Worm (Caenorhabditis elegans) whole organism, L1 larva: ENCODE measurements around the gene F46H5.7.

Experiments
- C16A3.4 ChIP-seq: fragments of 150-350 bp; optimal IDR thresholded peaks from 2 replicates; lab custom pipeline; 2014; ENCODE audit warnings: missing biosample characterization, missing genetic modification characterization
- F16B12.6 ChIP-seq: fragments of 150-350 bp; optimal IDR thresholded peaks from 2 replicates; lab custom pipeline; 2014; ENCODE audit warnings: missing biosample characterization, missing genetic modification characterization
- aha-1 ChIP-seq: fragments of 150-350 bp; optimal IDR thresholded peaks from 2 replicates; lab custom pipeline; 2014; ENCODE audit warnings: missing biosample characterization, missing genetic modification characterization
- alr-1 ChIP-seq: fragments of 200-800 bp; sonication (Bioruptor generic); optimal IDR thresholded peaks from 2 replicates; lab custom pipeline; 2018; ENCODE audit warnings: borderline replicate concordance, mild to moderate bottlenecking, missing genetic modification characterization, missing compliant biosample characterization
- aly-2 ChIP-seq: fragments of 150-350 bp; optimal IDR thresholded peaks from 2 replicates; lab custom pipeline; 2014; ENCODE audit warnings: missing biosample characterization, missing genetic modification characterization
- blmp-1 ChIP-seq: fragments of 150-350 bp; optimal IDR thresholded peaks from 2 replicates; lab custom pipeline; 2014; ENCODE audit warnings: missing biosample characterization, missing genetic modification characterization
- ceh-82 ChIP-seq, 3 experiments: fragments of 150-350 bp in 1 of 3; sonication (generic microtip) in 2 of 3; optimal IDR thresholded peaks; 2 replicates each; lab custom pipeline; 2014 to 2017; ENCODE audit warnings: missing biosample characterization in 3 of 3, missing genetic modification characterization in 3 of 3
- ceh-88 ChIP-seq: fragments of 200-800 bp; sonication (Bioruptor generic); IDR thresholded peaks from 2 replicates; pipeline ENCODE4 v1.3.6; 2022; ENCODE audit warnings: missing genetic modification characterization, missing compliant biosample characterization
- dpl-1 ChIP-seq, 3 experiments: fragments of 150-350 bp in 2 of 3; sonication (generic microtip) in 1 of 3; optimal IDR thresholded peaks; 2 replicates each; lab custom pipeline; 2014 to 2017; ENCODE audit warnings: missing biosample characterization in 3 of 3, missing genetic modification characterization in 3 of 3, missing genetic modification reagents in 3 of 3
- efl-1 ChIP-seq, 4 experiments: fragments of 150-350 bp; optimal IDR thresholded peaks in 3 of 4; peaks in 1 of 4; 1 replicate in 1 of 4; 2 replicates in 3 of 4; lab custom pipeline; 2014; ENCODE audit warnings: missing biosample characterization in 2 of 4, missing genetic modification characterization in 2 of 4, missing genetic modification reagents in 2 of 4
- efl-3 ChIP-seq: fragments of 200-800 bp; sonication (Bioruptor generic); optimal IDR thresholded peaks from 2 replicates; lab custom pipeline; 2018; ENCODE audit warnings: mild to moderate bottlenecking, missing genetic modification characterization, missing compliant biosample characterization
- egl-13 ChIP-seq: sonication (generic microtip); optimal IDR thresholded peaks from 2 replicates; lab custom pipeline; 2016; ENCODE audit warnings: missing genotype, missing genetic modification reagents, missing genetic modification characterization, missing compliant biosample characterization
- egl-27 ChIP-seq, 2 experiments: fragments of 150-350 bp in 1 of 2; sonication (generic microtip); optimal IDR thresholded peaks; 3 replicates each; lab custom pipeline; 2017 to 2018; ENCODE audit warnings: missing biosample characterization in 2 of 2, missing genetic modification characterization in 2 of 2, missing genetic modification reagents in 2 of 2
- elt-2 ChIP-seq: sonication (generic microtip); optimal IDR thresholded peaks from 2 replicates; lab custom pipeline; 2016; ENCODE audit warnings: missing genetic modification characterization, mild to moderate bottlenecking, inconsistent platforms, missing compliant biosample characterization, missing genetic modification reagents
- elt-3 ChIP-seq, 6 experiments: fragments of 150-350 bp in 1 of 6; sonication (generic microtip); optimal IDR thresholded peaks; 2 replicates each; lab custom pipeline; 2017 to 2018; ENCODE audit warnings: missing biosample characterization in 6 of 6, missing genetic modification characterization in 6 of 6, inconsistent platforms in 1 of 6
- grh-1 ChIP-seq: fragments of 200-800 bp; sonication (Bioruptor generic); IDR thresholded peaks from 2 replicates; pipeline ENCODE4 v1.3.6; 2022; ENCODE audit warnings: missing genetic modification reagents, missing genetic modification characterization, missing compliant biosample characterization
- hlh-4 ChIP-seq: sonication (generic microtip); optimal IDR thresholded peaks from 2 replicates; lab custom pipeline; 2016; ENCODE audit warnings: mild to moderate bottlenecking, missing genetic modification characterization, missing compliant biosample characterization
- hpl-2 ChIP-seq: fragments of 150-350 bp; optimal IDR thresholded peaks from 2 replicates; lab custom pipeline; 2014; ENCODE audit warnings: missing biosample characterization, missing genetic modification reagents, missing genetic modification characterization
- isw-1 ChIP-seq: fragments of 200-800 bp; sonication (Bioruptor generic); IDR thresholded peaks from 2 replicates; pipeline ENCODE4 v1.3.6; 2022; ENCODE audit warnings: missing genetic modification characterization, missing compliant biosample characterization
- jun-1 ChIP-seq: fragments of 150-350 bp; optimal IDR thresholded peaks from 2 replicates; lab custom pipeline; 2014; ENCODE audit warnings: missing biosample characterization, missing genetic modification reagents, missing genetic modification characterization
- lin-13 ChIP-seq: fragments of 150-350 bp; optimal IDR thresholded peaks from 2 replicates; lab custom pipeline; 2014; ENCODE audit warnings: missing biosample characterization, missing genetic modification reagents, missing genetic modification characterization
- lin-14 ChIP-seq: fragments of 200-800 bp; sonication (Bioruptor generic); optimal IDR thresholded peaks from 2 replicates; lab custom pipeline; 2018; ENCODE audit warnings: mild to moderate bottlenecking, missing genetic modification characterization, moderate library complexity, missing compliant biosample characterization
- lin-15B ChIP-seq: fragments of 150-350 bp; sonication (generic microtip); optimal IDR thresholded peaks from 3 replicates; lab custom pipeline; 2014; ENCODE audit warnings: missing biosample characterization, missing genetic modification characterization
- lin-35 ChIP-seq, 2 experiments: fragments of 150-350 bp; optimal IDR thresholded peaks; 2 replicates each; lab custom pipeline; 2014; ENCODE audit warnings: missing biosample characterization in 2 of 2, missing genetic modification characterization in 2 of 2, missing genetic modification reagents in 2 of 2
- lsy-2 ChIP-seq, 2 experiments: fragments of 150-350 bp; optimal IDR thresholded peaks; 2 replicates each; lab custom pipeline; 2014; ENCODE audit warnings: missing biosample characterization in 2 of 2, missing genetic modification characterization in 2 of 2
- mab-9 ChIP-seq: fragments of 200-800 bp; sonication (Bioruptor generic); IDR thresholded peaks from 2 replicates; pipeline ENCODE4 v1.3.6; 2022; ENCODE audit warnings: missing genetic modification reagents, missing genetic modification characterization, missing compliant biosample characterization
- mep-1 ChIP-seq: fragments of 150-350 bp; optimal IDR thresholded peaks from 2 replicates; lab custom pipeline; 2014; ENCODE audit warnings: missing biosample characterization, missing genetic modification characterization
- nhr-12 ChIP-seq: sonication (generic microtip); optimal IDR thresholded peaks from 2 replicates; lab custom pipeline; 2017; ENCODE audit warnings: missing biosample characterization, missing genetic modification characterization
- nhr-19 ChIP-seq: fragments of 200-800 bp; sonication (Bioruptor generic); conservative IDR thresholded peaks from 2 replicates; pipeline ENCODE4 v1.3.6; 2022; ENCODE audit warnings: missing genetic modification characterization, missing compliant biosample characterization
- nhr-20 ChIP-seq: sonication (generic microtip); optimal IDR thresholded peaks from 2 replicates; lab custom pipeline; 2016; ENCODE audit warnings: mild to moderate bottlenecking, missing genetic modification characterization, missing compliant biosample characterization
- nhr-237 ChIP-seq: fragments of 150-350 bp; optimal IDR thresholded peaks from 2 replicates; lab custom pipeline; 2014; ENCODE audit warnings: missing biosample characterization, missing genetic modification characterization
- nhr-47 ChIP-seq: sonication (generic microtip); optimal IDR thresholded peaks from 2 replicates; lab custom pipeline; 2016; ENCODE audit warnings: mild to moderate bottlenecking, missing genetic modification characterization, moderate library complexity, missing compliant biosample characterization
- nhr-71 ChIP-seq: sonication (generic microtip); optimal IDR thresholded peaks from 2 replicates; lab custom pipeline; 2016; ENCODE audit warnings: mild to moderate bottlenecking, missing genetic modification characterization, moderate library complexity, missing compliant biosample characterization
- nhr-76 ChIP-seq: sonication (generic microtip); optimal IDR thresholded peaks from 2 replicates; lab custom pipeline; 2017; ENCODE audit warnings: missing biosample characterization, missing genetic modification characterization
- nhr-77 ChIP-seq: fragments of 150-350 bp; optimal IDR thresholded peaks from 2 replicates; lab custom pipeline; 2014; ENCODE audit warnings: missing biosample characterization, missing genetic modification characterization
- nhr-85 ChIP-seq: sonication (generic microtip); peaks from one replicate; lab custom pipeline; 2016; ENCODE audit warnings: missing genetic modification characterization, inconsistent platforms, missing compliant biosample characterization
- nhr-90 ChIP-seq: sonication (generic microtip); optimal IDR thresholded peaks from 2 replicates; lab custom pipeline; 2016; ENCODE audit warnings: mild to moderate bottlenecking, missing genetic modification characterization, missing compliant biosample characterization; ENCODE audit not compliant: poor library complexity
- pax-3 ChIP-seq: fragments of 200-800 bp; sonication (Bioruptor generic); optimal IDR thresholded peaks from 2 replicates; lab custom pipeline; 2018; ENCODE audit warnings: mild to moderate bottlenecking, missing genetic modification characterization, moderate library complexity, missing compliant biosample characterization
- pqm-1 ChIP-seq: sonication (generic microtip); optimal IDR thresholded peaks from 3 replicates; lab custom pipeline; 2017; ENCODE audit warnings: missing biosample characterization, missing genetic modification characterization
- rnt-1 ChIP-seq: sonication (generic microtip); optimal IDR thresholded peaks from 2 replicates; lab custom pipeline; 2016; ENCODE audit warnings: mild to moderate bottlenecking, missing genetic modification characterization, moderate library complexity, missing compliant biosample characterization
- snu-23 ChIP-seq: sonication (generic microtip); optimal IDR thresholded peaks from 2 replicates; lab custom pipeline; 2016; ENCODE audit warnings: missing genetic modification characterization, missing compliant biosample characterization
- swsn-7 ChIP-seq: sonication (generic microtip); optimal IDR thresholded peaks from 2 replicates; lab custom pipeline; 2016; ENCODE audit warnings: missing genetic modification characterization, missing compliant biosample characterization
- tbx-2 ChIP-seq: sonication (generic microtip); optimal IDR thresholded peaks from 2 replicates; lab custom pipeline; 2016; ENCODE audit warnings: missing genetic modification characterization, missing compliant biosample characterization
- tlp-1 ChIP-seq: fragments of 150-350 bp; optimal IDR thresholded peaks from 2 replicates; lab custom pipeline; 2014; ENCODE audit warnings: missing biosample characterization, missing genetic modification characterization
- unc-130 ChIP-seq: fragments of 150-350 bp; optimal IDR thresholded peaks from 2 replicates; lab custom pipeline; 2017; ENCODE audit warnings: missing biosample characterization, missing genetic modification characterization, inconsistent platforms
- zag-1 ChIP-seq: fragments of 150-350 bp; optimal IDR thresholded peaks from 2 replicates; lab custom pipeline; 2014; ENCODE audit warnings: missing biosample characterization, missing genetic modification characterization
- zip-4 ChIP-seq: fragments of 200-800 bp; sonication (Bioruptor generic); optimal IDR thresholded peaks from 2 replicates; lab custom pipeline; 2018; ENCODE audit warnings: mild to moderate bottlenecking, missing genetic modification characterization, moderate library complexity, missing compliant biosample characterization
- ztf-11 ChIP-seq, 2 experiments: sonication (generic microtip); optimal IDR thresholded peaks; 2 replicates each; lab custom pipeline; 2016 to 2017; ENCODE audit warnings: missing genetic modification characterization in 2 of 2, missing biosample characterization in 1 of 2, missing compliant biosample characterization in 1 of 2

The F46H5.7 gene

ce11 chrX:7244756-7245155, 2.0 kb upstream of the F46H5.7 start:
- TF ChIP-seq swsn-7 (tag; lab: Kevin White, UChicago): no peak
- TF ChIP-seq nhr-20 (tag; lab: Kevin White, UChicago): peak; percentile 16
- no peak for TF ChIP-seq efl-1 (optimal IDR thresholded peaks at IDR 0.05; lab: Kevin White, UChicago)
- peak in 1 of 2 experiments; percentile 32 for TF ChIP-seq efl-1 (GFP tag; optimal IDR thresholded peaks at IDR 0.05 in 1 of 2; lab: Kevin White, UChicago)
- TF ChIP-seq lin-13 (GFP tag; lab: Kevin White, UChicago): no peak
- TF ChIP-seq nhr-90 (tag; lab: Kevin White, UChicago): peak; percentile 28
- TF ChIP-seq pqm-1: peak; percentile 37
- TF ChIP-seq nhr-76 (tag; lab: Kevin White, UChicago): no peak
- peak; percentile 26 for TF ChIP-seq lin-14 (GFP tag; lab: Kevin White, UChicago)
- peak; percentile 90 for TF ChIP-seq elt-2 (tag; lab: Kevin White, UChicago)
- peak in 1 of 2 experiments; percentile 48 for TF ChIP-seq lin-35 (GFP tag; optimal IDR thresholded peaks at IDR 0.05; lab: Kevin White, UChicago)
- peak in 1 of 6 experiments; percentile 10 for TF ChIP-seq elt-3 (tag; optimal IDR thresholded peaks at IDR 0.05; lab: Kevin White, UChicago)
- TF ChIP-seq zag-1 (tag; lab: Kevin White, UChicago): no peak

ce11 chrX:7242119-7242518, 664 bp downstream of the F46H5.7 start:
- TF ChIP-seq nhr-47 (tag; lab: Kevin White, UChicago): no peak
- no peak for TF ChIP-seq hlh-4 (tag; lab: Kevin White, UChicago)
- TF ChIP-seq egl-27 (tag; optimal IDR thresholded peaks at IDR 0.05; lab: Kevin White, UChicago): no peak
- TF ChIP-seq zip-4 (GFP tag; lab: Kevin White, UChicago): no peak
- TF ChIP-seq nhr-12 (tag; lab: Kevin White, UChicago): no peak
- TF ChIP-seq nhr-20 (tag; lab: Kevin White, UChicago): peak; percentile 63
- peak; percentile 8 for TF ChIP-seq unc-130 (tag; lab: Kevin White, UChicago)
- TF ChIP-seq lsy-2 (tag; optimal IDR thresholded peaks at IDR 0.05; lab: Kevin White, UChicago): peak in 1 of 2 experiments; percentile 13
- no peak for TF ChIP-seq ztf-11 (tag; optimal IDR thresholded peaks at IDR 0.05; lab: Kevin White, UChicago)
- TF ChIP-seq elt-3 (tag; optimal IDR thresholded peaks at IDR 0.05; lab: Kevin White, UChicago): peak in 2 of 6 experiments; percentile 46 to 74
- TF ChIP-seq grh-1 (GFP tag; lab: Robert Waterston, UW): peak; percentile 89
- TF ChIP-seq nhr-19 (GFP tag; lab: Robert Waterston, UW): peak; percentile 35
- no peak for TF ChIP-seq lin-15B (tag; lab: Kevin White, UChicago)
- no peak for TF ChIP-seq F16B12.6 (tag; lab: Kevin White, UChicago)
- no peak for TF ChIP-seq egl-13 (tag; lab: Kevin White, UChicago)
- no peak for TF ChIP-seq hpl-2 (GFP tag; lab: Kevin White, UChicago)
- TF ChIP-seq mep-1 (tag; lab: Kevin White, UChicago): peak; percentile 30
- TF ChIP-seq aha-1 (tag; lab: Kevin White, UChicago): no peak
- no peak for TF ChIP-seq jun-1
- no peak for TF ChIP-seq isw-1 (GFP tag; lab: Robert Waterston, UW)
- peak; percentile 3 for TF ChIP-seq C16A3.4 (tag; lab: Kevin White, UChicago)
- TF ChIP-seq pqm-1: no peak
- TF ChIP-seq tbx-2 (tag; lab: Kevin White, UChicago): peak; percentile 56
- TF ChIP-seq alr-1 (tag; lab: Kevin White, UChicago): no peak
- TF ChIP-seq zag-1 (tag; lab: Kevin White, UChicago): no peak
- no peak for TF ChIP-seq ceh-88 (GFP tag; lab: Robert Waterston, UW)
- no peak for TF ChIP-seq dpl-1 (GFP tag; optimal IDR thresholded peaks at IDR 0.05; lab: Kevin White, UChicago)
- TF ChIP-seq nhr-76 (tag; lab: Kevin White, UChicago): no peak
- TF ChIP-seq lin-35 (GFP tag; optimal IDR thresholded peaks at IDR 0.05; lab: Kevin White, UChicago): peak in 1 of 2 experiments; percentile 59
- no peak for TF ChIP-seq mab-9
- TF ChIP-seq ceh-82 (tag; optimal IDR thresholded peaks at IDR 0.05; lab: Kevin White, UChicago): no peak
- peak; percentile 46 for TF ChIP-seq snu-23 (GFP tag; lab: Kevin White, UChicago)
- TF ChIP-seq nhr-71 (tag; lab: Kevin White, UChicago): peak; percentile 70
- TF ChIP-seq nhr-90 (tag; lab: Kevin White, UChicago): peak; percentile 38
- TF ChIP-seq nhr-237 (tag; lab: Kevin White, UChicago): no peak
- TF ChIP-seq tlp-1 (tag; lab: Kevin White, UChicago): no peak
- TF ChIP-seq pax-3 (tag; lab: Kevin White, UChicago): no peak
- TF ChIP-seq blmp-1 (tag; lab: Kevin White, UChicago): peak; percentile 61
- TF ChIP-seq aly-2 (tag; lab: Kevin White, UChicago): no peak
- TF ChIP-seq nhr-77: no peak
- no peak for TF ChIP-seq rnt-1 (tag; lab: Kevin White, UChicago)
- peak; percentile 68 for TF ChIP-seq lin-14 (GFP tag; lab: Kevin White, UChicago)
- peak; percentile 91 for TF ChIP-seq nhr-85 (tag; lab: Kevin White, UChicago)
- TF ChIP-seq efl-3: no peak
